Worm (Caenorhabditis elegans) whole organism, late embryonic: Measurements from ENCODE around the gene nspb-3.

Experiments
- C08G9.2 ChIP-seq: sonication (generic microtip); optimal IDR thresholded peaks from 2 replicates; lab custom pipeline; 2016; ENCODE audit warnings: mild to moderate bottlenecking, missing genetic modification characterization, moderate library complexity, missing compliant biosample characterization
- ama-1 ChIP-seq: fragments of 150-350 bp; optimal IDR thresholded peaks from 2 replicates; lab custom pipeline; 2014
- ceh-18 ChIP-seq: sonication (generic microtip); optimal IDR thresholded peaks from 2 replicates; lab custom pipeline; 2016; ENCODE audit warnings: missing genetic modification characterization, missing compliant biosample characterization
- ceh-9 ChIP-seq: sonication (generic microtip); optimal IDR thresholded peaks from 2 replicates; lab custom pipeline; 2016; ENCODE audit warnings: mild to moderate bottlenecking, missing genetic modification characterization, inconsistent platforms, missing compliant biosample characterization
- ets-4 ChIP-seq: sonication (generic microtip); optimal IDR thresholded peaks from 2 replicates; lab custom pipeline; 2016; ENCODE audit warnings: missing genetic modification characterization, missing compliant biosample characterization
- fax-1 ChIP-seq: sonication (generic microtip); optimal IDR thresholded peaks from 2 replicates; lab custom pipeline; 2016; ENCODE audit warnings: missing genotype, missing genetic modification characterization, missing compliant biosample characterization
- fkh-10 ChIP-seq: fragments of 150-350 bp; optimal IDR thresholded peaks from 2 replicates; lab custom pipeline; 2014; ENCODE audit warnings: missing biosample characterization, missing genetic modification reagents, missing genetic modification characterization
- hlh-15 ChIP-seq: sonication (generic microtip); optimal IDR thresholded peaks from 2 replicates; lab custom pipeline; 2016; ENCODE audit warnings: missing genetic modification characterization, missing compliant biosample characterization
- lin-11 ChIP-seq: fragments of 200-800 bp; sonication (Bioruptor generic); optimal IDR thresholded peaks from 2 replicates; lab custom pipeline; 2018; ENCODE audit warnings: mild to moderate bottlenecking, missing genetic modification characterization, missing compliant biosample characterization
- nhr-11 ChIP-seq: fragments of 150-350 bp; optimal IDR thresholded peaks from 2 replicates; lab custom pipeline; 2014; ENCODE audit warnings: missing biosample characterization, missing genetic modification characterization
- sox-4 ChIP-seq: sonication (generic microtip); optimal IDR thresholded peaks from 2 replicates; lab custom pipeline; 2017; ENCODE audit warnings: mild to moderate bottlenecking, missing genetic modification characterization, inconsistent platforms, missing compliant biosample characterization
- tbx-2 ChIP-seq: sonication (generic microtip); optimal IDR thresholded peaks from 2 replicates; lab custom pipeline; 2016; ENCODE audit warnings: missing genetic modification characterization, missing compliant biosample characterization
- ttx-3 ChIP-seq: sonication (generic microtip); optimal IDR thresholded peaks from 2 replicates; lab custom pipeline; 2016; ENCODE audit warnings: missing genetic modification reagents, missing genetic modification characterization, missing compliant biosample characterization
- unc-55 ChIP-seq: sonication (generic microtip); optimal IDR thresholded peaks from 2 replicates; lab custom pipeline; 2017; ENCODE audit warnings: missing biosample characterization, missing genetic modification reagents, missing genetic modification characterization

DNA sequence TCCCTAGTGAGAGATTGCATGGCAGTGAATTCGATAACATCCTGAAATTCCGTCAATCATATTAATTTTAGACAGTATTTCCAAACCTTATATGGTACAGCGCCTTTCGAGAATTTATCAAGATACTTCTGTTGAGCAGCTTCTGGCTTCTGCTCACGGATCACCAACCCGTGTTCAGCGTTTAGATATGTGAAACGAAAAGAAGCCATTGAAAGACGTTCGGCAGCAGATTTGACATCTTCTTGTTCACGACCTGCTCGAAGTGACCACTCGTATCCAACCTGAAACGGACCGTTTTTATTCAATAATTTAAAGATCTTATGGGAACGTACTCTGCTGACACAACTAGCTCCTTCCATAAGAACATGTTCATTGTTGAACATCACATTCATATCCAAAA is 13.1 kb downstream of the nspb-3 start:
- TF ChIP-seq lin-11 = no peak
- TF ChIP-seq ceh-18 = no peak
- TF ChIP-seq sox-4 (tag; lab: Kevin White, UChicago) = no peak
- TF ChIP-seq fkh-10 (GFP tag; lab: Kevin White, UChicago) = no peak
- TF ChIP-seq fax-1 (tag; lab: Kevin White, UChicago) = no peak
- TF ChIP-seq ets-4 (tag; lab: Kevin White, UChicago) = no peak
- TF ChIP-seq ttx-3 (tag; lab: Kevin White, UChicago) = no peak
- no peak for TF ChIP-seq ama-1
- no peak for TF ChIP-seq C08G9.2 (tag; lab: Kevin White, UChicago)
- no peak for TF ChIP-seq nhr-11 (tag; lab: Kevin White, UChicago)
- TF ChIP-seq ceh-9 = no peak
- no peak for TF ChIP-seq hlh-15 (tag; lab: Kevin White, UChicago)
- TF ChIP-seq tbx-2 (tag; lab: Kevin White, UChicago) = no peak
- TF ChIP-seq unc-55 (GFP tag; lab: Kevin White, UChicago) = no peak
